Worm (Caenorhabditis elegans): ENCODE results near the gene rev-3.

rev-3 gene

DNA sequence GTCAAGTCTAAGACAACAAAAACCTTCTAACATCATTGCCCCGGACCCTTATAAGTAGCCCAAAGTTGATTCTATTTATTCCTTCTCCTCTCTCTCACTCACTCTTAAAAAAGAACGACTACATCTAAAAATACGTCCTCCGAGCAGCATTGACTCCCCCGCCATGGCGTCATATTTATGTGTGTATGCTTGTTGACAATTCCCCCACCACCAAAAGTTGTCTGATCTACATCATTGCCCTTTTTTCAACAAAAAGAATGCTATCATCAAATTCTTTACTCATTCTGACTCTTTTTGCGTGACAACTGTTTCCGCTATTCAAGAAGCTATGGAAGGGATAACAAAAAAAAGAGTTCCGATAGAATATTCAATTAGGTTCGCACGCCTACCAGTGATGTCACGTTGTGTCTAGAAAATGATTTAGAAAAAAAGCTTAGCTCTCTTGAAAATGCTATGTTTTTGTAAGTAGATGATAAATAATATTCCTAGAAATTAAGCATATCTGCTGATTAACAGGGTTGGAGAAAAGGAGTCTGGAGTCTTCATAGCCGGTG, 32.9 kb downstream of the rev-3 start (continued):
- TF ChIP-seq C16A3.4 (tag; optimal IDR thresholded peaks at IDR 0.05), result no peak
- TF ChIP-seq ceh-88 (GFP tag; IDR thresholded peaks at IDR 0.05), result no peak
- no peak for TF ChIP-seq pqm-1 (tag; optimal IDR thresholded peaks at IDR 0.05)
- no peak for TF ChIP-seq lin-15B (tag; optimal IDR thresholded peaks at IDR 0.05)
- no peak for TF ChIP-seq ztf-4 (tag; optimal IDR thresholded peaks at IDR 0.05)
- peak; percentile 74 for TF ChIP-seq unc-86 (tag; optimal IDR thresholded peaks at IDR 0.05)
- no peak for TF ChIP-seq egl-27 (tag; optimal IDR thresholded peaks at IDR 0.05)
- peak; percentile 66 for TF ChIP-seq fkh-8 (tag; optimal IDR thresholded peaks at IDR 0.05)
- no peak for TF ChIP-seq xbp-1 (tag; optimal IDR thresholded peaks at IDR 0.05)
- no peak for TF ChIP-seq grh-1 (GFP tag; IDR thresholded peaks at IDR 0.05)
- no peak for TF ChIP-seq F16B12.6 (tag; optimal IDR thresholded peaks at IDR 0.05)
- no peak for TF ChIP-seq fkh-4 (tag; optimal IDR thresholded peaks at IDR 0.05; ENCODE audit: borderline replicate concordance)
- TF ChIP-seq alr-1 (tag; optimal IDR thresholded peaks at IDR 0.05; ENCODE audit: borderline replicate concordance), result no peak
- no peak for TF ChIP-seq ceh-63 (GFP tag; optimal IDR thresholded peaks at IDR 0.05)
- peak; percentile 6 for TF ChIP-seq sox-4 (tag; optimal IDR thresholded peaks at IDR 0.05)
- no peak for TF ChIP-seq snu-23 (GFP tag; optimal IDR thresholded peaks at IDR 0.05)
- TF ChIP-seq nhr-71 (tag; optimal IDR thresholded peaks at IDR 0.05), result peak; percentile 45
- TF ChIP-seq mef-2 (tag; optimal IDR thresholded peaks at IDR 0.05), result peak; percentile 21
- TF ChIP-seq lin-39 (tag; optimal IDR thresholded peaks at IDR 0.05), result no peak
- TF ChIP-seq lir-3 (tag; optimal IDR thresholded peaks at IDR 0.05; ENCODE audit: poor library complexity), result no peak

DNA sequence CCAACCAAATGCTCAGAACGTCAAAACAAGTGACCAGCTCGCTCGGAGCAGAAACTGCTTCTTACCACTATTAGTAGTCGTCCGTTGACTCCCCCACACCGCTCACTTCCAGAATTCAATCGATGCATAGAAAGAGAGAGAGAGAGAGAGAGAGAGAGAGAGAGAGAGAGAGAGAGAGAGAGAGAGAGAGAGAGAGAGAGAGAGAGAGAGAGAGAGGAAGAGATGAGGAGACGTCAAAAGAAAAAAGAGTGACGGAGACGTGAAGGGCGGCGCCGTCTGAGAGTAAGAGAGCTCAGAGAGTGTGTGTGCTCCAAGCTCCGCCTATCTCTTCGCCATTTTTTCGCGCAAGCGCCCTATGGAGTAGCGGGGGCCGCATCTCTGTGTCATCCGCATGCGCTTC, 35.2 kb downstream of the rev-3 start, which contains the start of gene ida-1:
Gene ida-1 (plus strand): TSS at position 336 of the 400 bp plus-strand sequence.
- TF ChIP-seq efl-3 (GFP tag; optimal IDR thresholded peaks at IDR 0.05) (no peak), mab-9 (GFP tag; IDR thresholded peaks at IDR 0.05) (peak; percentile 56; the same call in 1 of the 2 replicates), nhr-12 (tag; optimal IDR thresholded peaks at IDR 0.05) (no peak), irx-1 (tag; optimal IDR thresholded peaks at IDR 0.05) (no peak), ceh-63 (GFP tag; optimal IDR thresholded peaks at IDR 0.05) (peak; percentile 44), sup-37 (GFP tag; optimal IDR thresholded peaks at IDR 0.05) (no peak), egl-13 (tag; optimal IDR thresholded peaks at IDR 0.05) (no peak), unc-62 (GFP tag; optimal IDR thresholded peaks at IDR 0.05) (no peak), mep-1 (tag; optimal IDR thresholded peaks at IDR 0.05) (peak; percentile 28), ceh-82 (tag; optimal IDR thresholded peaks at IDR 0.05) (peak in 2 of 3 experiments; percentile 53 to 66), nhr-71 (tag; optimal IDR thresholded peaks at IDR 0.05) (peak; percentile 11), ceh-8 (GFP tag; optimal IDR thresholded peaks at IDR 0.05) (peak; percentile 60), fkh-4 (tag; optimal IDR thresholded peaks at IDR 0.05; ENCODE audit: borderline replicate concordance) (no peak), unc-30 (tag; optimal IDR thresholded peaks at IDR 0.05) (no peak), unc-86 (tag; optimal IDR thresholded peaks at IDR 0.05) (no peak), snu-23 (GFP tag; optimal IDR thresholded peaks at IDR 0.05) (no peak), nhr-47 (tag; optimal IDR thresholded peaks at IDR 0.05) (no peak), nhr-77 (tag; optimal IDR thresholded peaks at IDR 0.05) (no peak), ceh-90 (tag; optimal IDR thresholded peaks at IDR 0.05) (no peak), fkh-8 (tag; optimal IDR thresholded peaks at IDR 0.05) (peak; percentile 90), snpc-4 (tag; optimal IDR thresholded peaks at IDR 0.05) (no peak), hlh-17 (GFP tag; optimal IDR thresholded peaks at IDR 0.05; ENCODE audit: borderline replicate concordance) (no peak), pax-3 (tag; optimal IDR thresholded peaks at IDR 0.05) (peak; percentile 75), elt-3 (tag; optimal IDR thresholded peaks at IDR 0.05) (no peak), grh-1 (GFP tag; IDR thresholded peaks at IDR 0.05) (no peak), ces-1 (GFP tag; optimal IDR thresholded peaks at IDR 0.05) (no peak), rnt-1 (tag; optimal IDR thresholded peaks at IDR 0.05) (no peak), alr-1 (tag; optimal IDR thresholded peaks at IDR 0.05; ENCODE audit: borderline replicate concordance) (no peak), unc-130 (tag; optimal IDR thresholded peaks at IDR 0.05) (no peak), blmp-1 (tag; optimal IDR thresholded peaks at IDR 0.05) (no peak), isw-1 (GFP tag; IDR thresholded peaks at IDR 0.05) (peak; percentile 45), nhr-20 (tag; optimal IDR thresholded peaks at IDR 0.05) (no peak), nhr-237 (tag; optimal IDR thresholded peaks at IDR 0.05) (no peak), lin-39 (tag; optimal IDR thresholded peaks at IDR 0.05) (no peak), ceh-88 (GFP tag; IDR thresholded peaks at IDR 0.05) (no peak), tlp-1 (tag; optimal IDR thresholded peaks at IDR 0.05) (no peak), ztf-4 (tag; optimal IDR thresholded peaks at IDR 0.05) (no peak), aha-1 (tag; optimal IDR thresholded peaks at IDR 0.05) (no peak), nhr-90 (tag; optimal IDR thresholded peaks at IDR 0.05; ENCODE audit: poor library complexity) (no peak), pag-3 (tag; optimal IDR thresholded peaks at IDR 0.05; ENCODE audit: borderline replicate concordance, insufficient read depth) (no peak)

Data from whole organism, L1 larva.